Fruit fly (Drosophila melanogaster) whole organism: ENCODE measurements around the gene CG32817.

Experiments
- Dll ChIP-seq: fragments of >200 bp; optimal IDR thresholded peaks from 2 replicates; lab custom pipeline; 2017
- psq ChIP-seq: fragments of >200 bp; optimal IDR thresholded peaks from 2 replicates; lab custom pipeline; 2017

- TF ChIP-seq Dll (lab: Kevin White, UChicago) = no peak
- no peak for TF ChIP-seq psq
Measured at dm6 chrX:476230-477143, 2.4 kb upstream of the CG32817 start, which contains the start of the genes ebo and CG13373.
